Fruit fly (Drosophila melanogaster) whole organism, embryonic: Measurements from ENCODE around the gene CG11342.
A peak's percentile ranks its signal among the peaks of the same experiment; 100 is the strongest.

ENCODE experiments used
- Abd-B ChIP-seq: fragments of 200-800 bp; sonication (Bioruptor generic); optimal IDR thresholded peaks from 2 replicates; lab custom pipeline; 2018; ENCODE audit warnings: missing biosample characterization, mild to moderate bottlenecking, missing genetic modification characterization, moderate library complexity
- B-H2 ChIP-seq: fragments of 200-800 bp; sonication (Bioruptor generic); optimal IDR thresholded peaks from 2 replicates; lab custom pipeline; 2018; ENCODE audit warnings: missing biosample characterization, mild to moderate bottlenecking, missing genetic modification characterization
- CG10979 ChIP-seq: fragments of 200-800 bp; sonication (Bioruptor generic); optimal IDR thresholded peaks from 2 replicates; lab custom pipeline; 2018; ENCODE audit warnings: missing biosample characterization, mild to moderate bottlenecking, missing genetic modification characterization, moderate library complexity
- CG11504 ChIP-seq: fragments of 200-800 bp; sonication (Bioruptor generic); optimal IDR thresholded peaks from 3 replicates; lab custom pipeline; 2019; ENCODE audit warnings: missing biosample characterization, mild to moderate bottlenecking, missing genetic modification characterization, moderate library complexity
- CG11560 ChIP-seq: fragments of 200-800 bp; sonication (Bioruptor generic); IDR thresholded peaks from 3 replicates; pipeline ENCODE4 v1.3.6; 2022; ENCODE audit warnings: missing biosample characterization, missing genetic modification characterization
- CG12104 ChIP-seq: fragments of 200-800 bp; sonication (Bioruptor generic); optimal IDR thresholded peaks from 3 replicates; lab custom pipeline; 2016; ENCODE audit warnings: missing biosample characterization, missing genetic modification characterization
- CG12659 ChIP-seq: fragments of 200-800 bp; sonication (Bioruptor generic); optimal IDR thresholded peaks from 3 replicates; lab custom pipeline; 2017; ENCODE audit warnings: mild to moderate bottlenecking, missing biosample characterization, missing genetic modification reagents, missing genetic modification characterization
- CG12942 ChIP-seq: fragments of 200-800 bp; sonication (Bioruptor generic); optimal IDR thresholded peaks from 3 replicates; lab custom pipeline; 2016; ENCODE audit warnings: missing biosample characterization, missing genetic modification characterization
- CG15514 ChIP-seq: fragments of 200-800 bp; sonication (Bioruptor generic); optimal IDR thresholded peaks from 3 replicates; lab custom pipeline; 2017; ENCODE audit warnings: missing biosample characterization, missing genetic modification characterization, mild to moderate bottlenecking, moderate library complexity, missing genetic modification reagents
- CG1603 ChIP-seq: fragments of 200-800 bp; sonication (Bioruptor generic); optimal IDR thresholded peaks from 2 replicates; lab custom pipeline; 2019; ENCODE audit warnings: missing biosample characterization, mild to moderate bottlenecking, missing genetic modification characterization, moderate library complexity
- CG18476 ChIP-seq: fragments of 200-800 bp; sonication (Bioruptor generic); optimal IDR thresholded peaks from 2 replicates; lab custom pipeline; 2016; ENCODE audit warnings: missing biosample characterization, mild to moderate bottlenecking, missing genetic modification characterization
- CG2875 ChIP-seq: fragments of 200-800 bp; sonication (Bioruptor generic); optimal IDR thresholded peaks from 2 replicates; lab custom pipeline; 2017; ENCODE audit warnings: missing biosample characterization, mild to moderate bottlenecking, missing genetic modification characterization, missing genetic modification reagents
- CG31224 ChIP-seq: fragments of 200-800 bp; sonication (Bioruptor generic); IDR thresholded peaks from 2 replicates; pipeline ENCODE4 v1.3.6; 2022; ENCODE audit warnings: missing biosample characterization, missing genetic modification characterization
- CG3995 ChIP-seq: fragments of 200-800 bp; sonication (Bioruptor generic); optimal IDR thresholded peaks from 3 replicates; lab custom pipeline; 2016; ENCODE audit warnings: missing biosample characterization, missing genetic modification characterization
- CG42726 ChIP-seq: fragments of 200-800 bp; sonication (Bioruptor generic); IDR thresholded peaks from 2 replicates; pipeline ENCODE4 v1.3.6; 2022; ENCODE audit warnings: missing biosample characterization, missing genetic modification characterization; ENCODE audit not compliant: partially characterized antibody
- CG4820 ChIP-seq: fragments of 200-800 bp; sonication (Bioruptor generic); optimal IDR thresholded peaks from 3 replicates; lab custom pipeline; 2016; ENCODE audit warnings: missing biosample characterization, missing genetic modification characterization
- CG4854 ChIP-seq: fragments of 200-800 bp; sonication (Bioruptor generic); optimal IDR thresholded peaks from 2 replicates; lab custom pipeline; 2016; ENCODE audit warnings: missing biosample characterization, missing genetic modification characterization, inconsistent platforms
- CG5953 ChIP-seq: fragments of 200-800 bp; sonication (Bioruptor generic); IDR thresholded peaks from 2 replicates; pipeline ENCODE4 v1.3.6; 2022; ENCODE audit warnings: missing biosample characterization, missing genetic modification characterization
- CG6272 ChIP-seq: fragments of 200-800 bp; sonication (Bioruptor generic); IDR thresholded peaks from 2 replicates; pipeline ENCODE4 v1.3.6; 2022; ENCODE audit warnings: missing biosample characterization, missing genetic modification characterization
- CG9727 ChIP-seq: fragments of 200-800 bp; sonication (Bioruptor generic); optimal IDR thresholded peaks from 3 replicates; lab custom pipeline; 2017; ENCODE audit warnings: missing biosample characterization, mild to moderate bottlenecking, missing genetic modification characterization
- Doc3 ChIP-seq: fragments of 200-800 bp; sonication (Bioruptor generic); IDR thresholded peaks from 3 replicates; pipeline ENCODE4 v1.3.6; 2022; ENCODE audit warnings: missing biosample characterization, missing genetic modification characterization; ENCODE audit not compliant: partially characterized antibody
- Drgx ChIP-seq: fragments of 200-800 bp; sonication (Bioruptor generic); IDR thresholded peaks from 2 replicates; pipeline ENCODE4 v1.3.6; 2022; ENCODE audit warnings: missing biosample characterization, missing genetic modification characterization
- Fer3 ChIP-seq: fragments of 200-800 bp; sonication (Bioruptor generic); optimal IDR thresholded peaks from 2 replicates; lab custom pipeline; 2018; ENCODE audit warnings: missing biosample characterization, mild to moderate bottlenecking, missing genetic modification characterization, moderate library complexity
- Gsc ChIP-seq: fragments of 200-800 bp; sonication (Bioruptor generic); IDR thresholded peaks from 2 replicates; pipeline ENCODE4 v1.3.6; 2022; ENCODE audit warnings: missing biosample characterization, missing genetic modification characterization
- Hmr ChIP-seq: fragments of 200-800 bp; sonication (Bioruptor generic); optimal IDR thresholded peaks from 3 replicates; lab custom pipeline; 2017; ENCODE audit warnings: mild to moderate bottlenecking, missing biosample characterization, missing genetic modification reagents, missing genetic modification characterization
- Ravus ChIP-seq: fragments of 200-800 bp; sonication (Bioruptor generic); IDR thresholded peaks from 2 replicates; pipeline ENCODE4 v1.3.6; 2022; ENCODE audit warnings: missing biosample characterization, missing genetic modification characterization
- Rx ChIP-seq: fragments of 200-800 bp; sonication (Bioruptor generic); IDR thresholded peaks from 2 replicates; pipeline ENCODE4 v1.3.6; 2022; ENCODE audit warnings: missing biosample characterization, missing genetic modification characterization
- Side ChIP-seq: fragments of 200-800 bp; sonication (Bioruptor generic); optimal IDR thresholded peaks from 2 replicates; lab custom pipeline; 2016; ENCODE audit warnings: missing biosample characterization, missing genetic modification characterization
- Sox102F ChIP-seq: fragments of 200-800 bp; sonication (Bioruptor generic); optimal IDR thresholded peaks from 2 replicates; lab custom pipeline; 2018; ENCODE audit warnings: missing biosample characterization, mild to moderate bottlenecking, missing genetic modification characterization, moderate library complexity
- Tbp ChIP-seq: fragments of >200 bp; optimal IDR thresholded peaks from 2 replicates; lab custom pipeline; 2018; ENCODE audit warnings: missing biosample characterization, missing genetic modification characterization
- Usf ChIP-seq: fragments of 200-800 bp; sonication (Bioruptor generic); optimal IDR thresholded peaks from 2 replicates; lab custom pipeline; 2017; ENCODE audit warnings: missing genotype, missing biosample characterization, missing genetic modification characterization
- bsh ChIP-seq, 2 experiments: fragments of 200-800 bp; sonication (Bioruptor generic); optimal IDR thresholded peaks; 2 replicates each; lab custom pipeline; 2017 to 2018; ENCODE audit warnings: mild to moderate bottlenecking in 2 of 2, missing biosample characterization in 2 of 2, missing genetic modification characterization in 2 of 2, moderate library complexity in 1 of 2
- cad ChIP-seq: fragments of >200 bp; optimal IDR thresholded peaks from 2 replicates; lab custom pipeline; 2017; ENCODE audit warnings: missing biosample characterization, missing genetic modification characterization
- cato ChIP-seq: fragments of 200-800 bp; sonication (Bioruptor generic); optimal IDR thresholded peaks from 2 replicates; lab custom pipeline; 2016; ENCODE audit warnings: missing biosample characterization, missing genetic modification characterization, borderline replicate concordance
- cg ChIP-seq: fragments of 200-800 bp; sonication (Bioruptor generic); optimal IDR thresholded peaks from 3 replicates; lab custom pipeline; 2019; ENCODE audit warnings: missing biosample characterization, mild to moderate bottlenecking, missing genetic modification characterization, moderate library complexity
- corto ChIP-seq: fragments of 200-800 bp; sonication (Bioruptor generic); optimal IDR thresholded peaks from 2 replicates; lab custom pipeline; 2016; ENCODE audit warnings: missing biosample characterization, mild to moderate bottlenecking, missing genetic modification characterization, moderate library complexity
- crc ChIP-seq: fragments of 200-800 bp; sonication (Bioruptor generic); optimal IDR thresholded peaks from 2 replicates; lab custom pipeline; 2016; ENCODE audit warnings: missing biosample characterization, missing genetic modification characterization
- dmrt11E ChIP-seq: fragments of 200-800 bp; sonication (Bioruptor generic); optimal IDR thresholded peaks from 3 replicates; lab custom pipeline; 2018; ENCODE audit warnings: missing biosample characterization, mild to moderate bottlenecking, missing genetic modification characterization, moderate library complexity
- emc ChIP-seq: fragments of 200-800 bp; sonication (Bioruptor generic); optimal IDR thresholded peaks from 2 replicates; lab custom pipeline; 2016; ENCODE audit warnings: missing biosample characterization, missing genetic modification characterization
- fru ChIP-seq: fragments of >200 bp; optimal IDR thresholded peaks from 2 replicates; lab custom pipeline; 2017
- grn ChIP-seq: fragments of 200-800 bp; sonication (Bioruptor generic); optimal IDR thresholded peaks from 3 replicates; lab custom pipeline; 2017; ENCODE audit warnings: missing biosample characterization, missing genetic modification characterization
- nau ChIP-seq: fragments of 200-800 bp; sonication (Bioruptor generic); optimal IDR thresholded peaks from 3 replicates; lab custom pipeline; 2017; ENCODE audit warnings: missing biosample characterization, mild to moderate bottlenecking, missing genetic modification characterization, missing genetic modification reagents
- odd ChIP-seq: fragments of 200-800 bp; sonication (Bioruptor generic); optimal IDR thresholded peaks from 2 replicates; lab custom pipeline; 2017; ENCODE audit warnings: missing biosample characterization, mild to moderate bottlenecking, missing genetic modification characterization
- otp ChIP-seq: fragments of 200-800 bp; sonication (Bioruptor generic); IDR thresholded peaks from 3 replicates; pipeline ENCODE4, ENCODE4 v1.3.6; 2022; ENCODE audit warnings: missing biosample characterization, missing genetic modification characterization
- ranshi ChIP-seq: fragments of 200-800 bp; sonication (Bioruptor generic); IDR thresholded peaks from 2 replicates; pipeline ENCODE4 v1.3.6; 2022; ENCODE audit warnings: missing biosample characterization, missing genetic modification characterization
- seq ChIP-seq: fragments of 200-800 bp; sonication (Bioruptor generic); IDR thresholded peaks from 2 replicates; pipeline ENCODE4 v1.3.6; 2022; ENCODE audit warnings: missing biosample characterization, missing genetic modification characterization
- slou ChIP-seq: fragments of 200-800 bp; sonication (Bioruptor generic); optimal IDR thresholded peaks from 3 replicates; lab custom pipeline; 2016; ENCODE audit warnings: missing biosample characterization, missing genetic modification characterization
- trem ChIP-seq: fragments of 200-800 bp; optimal IDR thresholded peaks from 3 replicates; lab custom pipeline; 2019; ENCODE audit warnings: missing biosample characterization, mild to moderate bottlenecking, missing genetic modification characterization, moderate library complexity
- unpg ChIP-seq: fragments of 200-800 bp; sonication (Bioruptor generic); optimal IDR thresholded peaks from 3 replicates; lab custom pipeline; 2018; ENCODE audit warnings: missing biosample characterization, mild to moderate bottlenecking, missing genetic modification characterization, moderate library complexity
- usp ChIP-seq: fragments of >200 bp; optimal IDR thresholded peaks from 2 replicates; lab custom pipeline; 2017; ENCODE audit warnings: missing biosample characterization, missing genetic modification characterization
- vvl ChIP-seq: fragments of 200-800 bp; sonication (Bioruptor generic); IDR thresholded peaks from 2 replicates; pipeline ENCODE4 v1.3.6; 2022; ENCODE audit warnings: missing biosample characterization, missing genetic modification characterization

Gene CG11342

DNA sequence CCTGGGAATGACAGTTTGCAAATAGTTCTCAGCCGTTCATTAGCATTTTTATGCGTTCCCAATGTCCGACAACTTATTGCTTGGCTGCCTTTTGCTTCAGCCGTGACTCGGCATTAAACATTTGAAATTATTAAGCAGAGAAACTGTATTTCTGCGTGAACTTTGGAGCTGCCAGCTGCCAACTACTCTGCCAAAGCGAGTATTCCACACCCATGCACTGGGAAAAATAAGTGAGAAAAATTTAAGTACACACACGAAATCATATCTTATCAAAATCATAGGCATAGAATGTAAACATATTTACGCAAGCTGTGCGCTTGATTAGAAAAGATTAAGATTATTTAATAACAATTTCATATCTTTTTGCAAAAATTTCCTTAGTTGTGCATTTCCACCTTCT, 45.7 kb upstream of the CG11342 start (continued):
- TF ChIP-seq Hmr (GFP tag; lab: Kevin White, UChicago), result peak; percentile 2
- no peak for TF ChIP-seq trem (tag; lab: Kevin White, UChicago)
- no peak for TF ChIP-seq CG4820 (GFP tag; lab: Kevin White, UChicago)
- TF ChIP-seq Gsc (GFP tag; lab: Robert Waterston, UW), result 0 out of 2 replicates have a peak, but pooled peaks have one; percentile 6
- TF ChIP-seq crc, result peak; percentile 5
- TF ChIP-seq Ravus, result peak; percentile 20
- peak; percentile 27 for TF ChIP-seq nau (GFP tag; lab: Kevin White, UChicago)
- TF ChIP-seq Side (GFP tag; lab: Kevin White, UChicago), result peak; percentile 16
- peak; percentile 4 for TF ChIP-seq CG12659 (GFP tag; lab: Kevin White, UChicago)
- peak; percentile 72; the same call in 2 of the 3 replicates for TF ChIP-seq otp
- TF ChIP-seq CG31224 (GFP tag; lab: Robert Waterston, UW), result peak; percentile 49; the same call in 1 of the 2 replicates
- peak; percentile 3 for TF ChIP-seq B-H2 (GFP tag; lab: Kevin White, UChicago)
- no peak for TF ChIP-seq CG4854 (GFP tag; lab: Kevin White, UChicago)
- no peak for TF ChIP-seq CG10979 (tag; lab: Kevin White, UChicago)
- no peak for TF ChIP-seq Tbp (GFP tag; lab: Kevin White, UChicago)
- no peak for TF ChIP-seq dmrt11E (tag; lab: Kevin White, UChicago)
- TF ChIP-seq Fer3 (tag; lab: Kevin White, UChicago), result peak; percentile 19
- no peak for TF ChIP-seq corto (GFP tag; lab: Kevin White, UChicago)
- no peak for TF ChIP-seq usp (GFP tag; lab: Kevin White, UChicago)
- TF ChIP-seq vvl (GFP tag; lab: Robert Waterston, UW), result peak; percentile 63; the same call in 1 of the 2 replicates
- TF ChIP-seq cg, result no peak
- TF ChIP-seq CG12104 (GFP tag; lab: Kevin White, UChicago), result no peak
- TF ChIP-seq CG12942 (GFP tag; lab: Kevin White, UChicago), result no peak
- TF ChIP-seq grn (GFP tag; lab: Kevin White, UChicago), result no peak
- TF ChIP-seq Sox102F, result peak; percentile 57
- TF ChIP-seq CG18476 (GFP tag; lab: Kevin White, UChicago), result no peak
- peak; percentile 8 for TF ChIP-seq CG11504 (tag; lab: Kevin White, UChicago)
- peak; percentile 20 for TF ChIP-seq slou (GFP tag; lab: Kevin White, UChicago)
- 0 out of 3 replicates have a peak, but pooled peaks have one; percentile 10 for TF ChIP-seq Doc3 (GFP tag; lab: Robert Waterston, UW)
- TF ChIP-seq cato (GFP tag; lab: Kevin White, UChicago), result no peak
- no peak for TF ChIP-seq CG42726
- peak; percentile 70; the same call in 1 of the 2 replicates for TF ChIP-seq CG5953
- no peak for TF ChIP-seq Usf (GFP tag; lab: Kevin White, UChicago)
- TF ChIP-seq unpg (GFP tag; lab: Kevin White, UChicago), result peak; percentile 49
- peak; percentile 56; the same call in 1 of the 3 replicates for TF ChIP-seq CG11560 (tag; lab: Robert Waterston, UW)
- 0 out of 2 replicates have a peak, but pooled peaks have one; percentile 39 for TF ChIP-seq CG6272 (GFP tag; lab: Robert Waterston, UW)
- TF ChIP-seq odd (GFP tag; lab: Kevin White, UChicago), result no peak
- TF ChIP-seq seq (GFP tag; lab: Robert Waterston, UW), result peak; percentile 75
- peak; percentile 27 for TF ChIP-seq CG9727 (GFP tag; lab: Kevin White, UChicago)
- TF ChIP-seq fru, result no peak
- TF ChIP-seq bsh (GFP tag; optimal IDR thresholded peaks at IDR 0.05; lab: Kevin White, UChicago), result peak in 1 of 2 experiments; percentile 42
- peak; percentile 55; the same call in 1 of the 2 replicates for TF ChIP-seq ranshi (GFP tag; lab: Robert Waterston, UW)
- peak; percentile 49; the same call in 1 of the 2 replicates for TF ChIP-seq Rx (GFP tag; lab: Robert Waterston, UW)
- no peak for TF ChIP-seq cad (GFP tag; lab: Kevin White, UChicago)
- peak; percentile 25 for TF ChIP-seq CG2875 (GFP tag; lab: Kevin White, UChicago)
- TF ChIP-seq Abd-B (GFP tag; lab: Kevin White, UChicago), result no peak
- TF ChIP-seq CG3995, result peak; percentile 10
- peak; percentile 54 for TF ChIP-seq Drgx (GFP tag; lab: Robert Waterston, UW)
- TF ChIP-seq emc, result peak; percentile 17
- TF ChIP-seq CG1603 (tag; lab: Kevin White, UChicago), result peak; percentile 38
- TF ChIP-seq CG15514 (GFP tag; lab: Kevin White, UChicago), result peak; percentile 39
